Worm (Caenorhabditis elegans): ENCODE results near the gene F49C5.10.

F49C5.10 gene

ce11 chrII:12577754-12578153 lies 31.2 kb downstream of the F49C5.10 start, which contains the start of gene clec-8:
TSS of gene clec-8 (minus strand) at chrII:12578061.
- no peak for TF ChIP-seq ref-1 (GFP tag; conservative IDR thresholded peaks at IDR 0.05)
- no peak for TF ChIP-seq flt-1 (GFP tag; IDR thresholded peaks at IDR 0.05)
- TF ChIP-seq klf-2 (GFP tag; conservative IDR thresholded peaks at IDR 0.05), result no peak
- TF ChIP-seq ztf-23 (GFP tag; IDR thresholded peaks at IDR 0.05), result no peak
- no peak for TF ChIP-seq med-1 (GFP tag; optimal IDR thresholded peaks at IDR 0.05; ENCODE audit: insufficient read depth)
- no peak for TF ChIP-seq cog-1 (tag; optimal IDR thresholded peaks at IDR 0.05)
- TF ChIP-seq tab-1 (GFP tag; IDR thresholded peaks at IDR 0.05), result no peak
- TF ChIP-seq ztf-29 (GFP tag; IDR thresholded peaks at IDR 0.05), result no peak

ce11 chrII:12580952-12581351 lies 34.4 kb downstream of the F49C5.10 start, which contains the start of gene clec-4:
TSS of gene clec-4 (minus strand) at chrII:12581113.
- no peak for TF ChIP-seq cog-1 (tag; optimal IDR thresholded peaks at IDR 0.05)

Measured in whole organism, midembryonic.